Fruit fly (Drosophila melanogaster): ENCODE measurements around the gene Smyd5.

The Smyd5 gene

DNA sequence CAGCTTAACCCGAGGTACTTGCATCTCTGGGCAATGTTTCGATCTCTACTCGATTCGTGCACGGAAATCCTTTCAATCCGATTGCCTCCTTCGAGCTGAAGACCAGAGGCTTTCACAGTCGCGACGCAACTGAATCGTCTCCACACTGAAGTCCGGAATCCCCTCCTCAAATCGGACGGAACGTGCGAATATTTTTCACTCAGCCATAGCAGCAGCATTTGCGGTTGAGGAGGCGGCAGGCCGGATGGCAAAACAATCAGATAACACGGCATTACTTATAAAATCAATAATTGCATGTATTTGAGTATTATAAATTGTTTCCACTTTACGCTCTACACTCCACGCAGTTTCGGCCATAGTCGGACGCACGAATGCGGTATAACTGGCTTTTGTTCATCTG lies 50.5 kb downstream of the Smyd5 start, which contains the start of gene Snmp1:
Gene Snmp1 (minus strand): TSS at position 101 of the 400 bp plus-strand sequence.
- TF ChIP-seq CG17801 (GFP tag; optimal IDR thresholded peaks at IDR 0.05; ENCODE audit: partially characterized antibody): no peak
